Fruit fly (Drosophila melanogaster): ENCODE measurements around the gene L2HGDH.

L2HGDH gene

DNA sequence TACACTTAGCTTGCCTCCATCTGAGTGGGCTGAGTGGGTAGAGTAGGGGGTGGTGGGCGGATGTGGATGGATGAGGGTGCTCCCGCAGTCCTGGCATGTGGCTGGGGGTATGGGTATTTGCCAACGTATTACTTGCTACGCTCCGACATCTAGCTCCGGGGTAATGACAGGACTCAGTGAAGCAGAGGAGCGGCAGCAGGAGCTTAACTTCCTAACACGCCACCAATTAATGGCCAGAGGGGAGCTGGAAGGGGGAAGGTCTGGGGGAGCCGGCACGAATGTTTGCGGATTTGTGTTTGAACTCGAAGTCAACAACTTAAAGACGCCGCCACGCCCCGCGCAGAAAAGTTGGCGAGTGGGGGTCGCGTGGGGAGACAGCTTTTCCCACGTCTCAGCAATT lies 44.0 kb upstream of the L2HGDH start:
- TF ChIP-seq kay (GFP tag; ENCODE audit: borderline replicate concordance) (no peak), Mnt (GFP tag; optimal IDR thresholded peaks at IDR 0.05) (no peak), Hr96 (GFP tag; optimal IDR thresholded peaks at IDR 0.05) (no peak), Clk (GFP tag; optimal IDR thresholded peaks at IDR 0.05) (no peak), Crg-1 (GFP tag; optimal IDR thresholded peaks at IDR 0.05) (no peak), CG7045 (GFP tag; optimal IDR thresholded peaks at IDR 0.05) (no peak), CG11617 (GFP tag; optimal IDR thresholded peaks at IDR 0.05) (no peak), cic (GFP tag; optimal IDR thresholded peaks at IDR 0.05) (no peak), pad (GFP tag; optimal IDR thresholded peaks at IDR 0.05) (no peak), bab1 (GFP tag; optimal IDR thresholded peaks at IDR 0.05) (no peak), cnc (optimal IDR thresholded peaks at IDR 0.05) (no peak), CG12768 (GFP tag; optimal IDR thresholded peaks at IDR 0.05) (no peak), CG1620 (GFP tag; optimal IDR thresholded peaks at IDR 0.05) (no peak), tj (GFP tag; optimal IDR thresholded peaks at IDR 0.05) (no peak), CG33017 (tag; optimal IDR thresholded peaks at IDR 0.05) (no peak), CG7101 (tag; optimal IDR thresholded peaks at IDR 0.05) (no peak), toe (GFP tag; optimal IDR thresholded peaks at IDR 0.05) (no peak), ovo (GFP tag; optimal IDR thresholded peaks at IDR 0.05) (no peak), CG14711 (tag; optimal IDR thresholded peaks at IDR 0.05) (no peak)

DNA sequence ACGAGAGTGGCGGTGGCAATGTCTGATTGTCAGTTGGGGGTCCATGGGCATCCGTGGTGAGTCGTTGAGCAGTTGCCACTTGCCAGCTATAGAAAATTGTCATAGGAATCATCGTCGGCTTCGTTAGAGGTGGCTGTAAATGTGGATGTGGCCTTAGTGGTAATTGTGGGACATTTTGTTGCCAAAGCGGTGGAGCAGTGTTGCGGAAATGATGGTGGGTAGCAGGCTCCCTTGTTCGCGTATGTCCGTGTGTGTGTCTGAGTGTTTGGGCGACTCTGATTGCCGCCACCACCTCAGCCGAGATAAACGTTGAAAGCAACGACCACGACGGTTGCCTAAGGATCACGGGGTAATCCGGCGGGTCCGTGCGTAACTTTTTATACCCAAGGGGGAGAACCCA lies 42.8 kb upstream of the L2HGDH start:
- TF ChIP-seq bab1 (GFP tag; optimal IDR thresholded peaks at IDR 0.05), result no peak
- TF ChIP-seq CG7045 (GFP tag; optimal IDR thresholded peaks at IDR 0.05), result no peak
- TF ChIP-seq Hr96 (GFP tag; optimal IDR thresholded peaks at IDR 0.05), result no peak
- no peak for TF ChIP-seq CG5204 (GFP tag; optimal IDR thresholded peaks at IDR 0.05)
- TF ChIP-seq CG1620 (GFP tag; optimal IDR thresholded peaks at IDR 0.05), result no peak
- TF ChIP-seq kay (GFP tag; ENCODE audit: borderline replicate concordance), result no peak
- TF ChIP-seq CG7101 (tag; optimal IDR thresholded peaks at IDR 0.05), result no peak
- no peak for TF ChIP-seq tj (GFP tag; optimal IDR thresholded peaks at IDR 0.05)
- no peak for TF ChIP-seq cic (GFP tag; optimal IDR thresholded peaks at IDR 0.05)
- no peak for TF ChIP-seq ovo (GFP tag; optimal IDR thresholded peaks at IDR 0.05)
- no peak for TF ChIP-seq pad (GFP tag; optimal IDR thresholded peaks at IDR 0.05)
- no peak for TF ChIP-seq CG12768 (GFP tag; optimal IDR thresholded peaks at IDR 0.05)
- no peak for TF ChIP-seq CG33017 (tag; optimal IDR thresholded peaks at IDR 0.05)
- no peak for TF ChIP-seq Crg-1 (GFP tag; optimal IDR thresholded peaks at IDR 0.05)
- TF ChIP-seq CG11617 (GFP tag; optimal IDR thresholded peaks at IDR 0.05), result no peak
- TF ChIP-seq Clk (GFP tag; optimal IDR thresholded peaks at IDR 0.05), result no peak
- TF ChIP-seq Mnt (GFP tag; optimal IDR thresholded peaks at IDR 0.05), result no peak
- no peak for TF ChIP-seq CG14711 (tag; optimal IDR thresholded peaks at IDR 0.05)

DNA sequence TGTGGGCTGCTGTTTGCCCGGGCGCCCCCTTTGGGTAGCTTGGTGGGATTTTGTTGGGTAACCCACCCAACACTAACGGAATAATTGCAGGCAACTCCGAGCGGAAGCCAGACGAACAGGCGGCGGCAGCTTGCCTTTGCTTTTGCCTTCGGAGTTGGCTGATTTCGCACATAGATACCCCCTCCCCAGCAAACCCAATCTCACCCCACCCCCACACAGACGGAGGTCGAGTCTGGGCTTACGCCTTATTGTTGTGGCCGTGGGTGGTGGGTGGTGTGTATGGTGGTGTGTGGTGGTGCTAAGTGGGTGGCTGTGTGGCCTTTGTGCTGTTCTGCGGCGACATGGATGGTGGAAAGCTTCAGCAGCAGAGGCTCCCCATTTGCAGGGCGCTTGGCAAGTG lies 41.4 kb upstream of the L2HGDH start:
- TF ChIP-seq CG7045 (GFP tag; optimal IDR thresholded peaks at IDR 0.05) (no peak), CG5204 (GFP tag; optimal IDR thresholded peaks at IDR 0.05) (no peak), pad (GFP tag; optimal IDR thresholded peaks at IDR 0.05) (no peak), CG14711 (tag; optimal IDR thresholded peaks at IDR 0.05) (no peak), kay (GFP tag; ENCODE audit: borderline replicate concordance) (no peak), Mnt (GFP tag; optimal IDR thresholded peaks at IDR 0.05) (no peak), bab1 (GFP tag; optimal IDR thresholded peaks at IDR 0.05) (no peak)

DNA sequence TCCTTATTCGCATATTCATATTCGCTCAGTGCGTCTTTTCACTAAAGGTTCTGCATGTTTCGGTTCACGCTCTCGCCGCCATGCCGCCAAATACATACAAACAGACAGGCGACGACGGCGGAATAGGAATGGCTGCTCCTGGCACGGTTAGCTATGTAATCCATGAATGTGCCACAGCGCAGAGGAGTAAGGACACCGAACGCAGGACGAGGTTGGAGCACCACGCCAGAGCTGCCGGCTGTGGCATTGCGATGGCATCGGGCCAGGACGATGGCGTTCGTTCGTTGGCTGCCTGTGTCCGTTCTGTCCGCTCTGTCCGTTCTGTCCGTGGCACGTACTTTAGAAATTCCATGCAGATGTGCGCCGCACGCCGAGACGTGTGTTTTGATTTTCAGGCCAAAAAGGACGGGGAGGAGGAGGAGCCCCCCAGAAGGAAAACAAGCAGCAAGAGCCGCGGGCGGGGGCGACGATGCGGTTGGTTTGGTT lies 40.7 kb upstream of the L2HGDH start:
- TF ChIP-seq ovo (GFP tag; optimal IDR thresholded peaks at IDR 0.05) (no peak), kay (GFP tag; ENCODE audit: borderline replicate concordance) (no peak), toe (GFP tag; optimal IDR thresholded peaks at IDR 0.05) (no peak), bab1 (GFP tag; optimal IDR thresholded peaks at IDR 0.05) (no peak), CG33017 (tag; optimal IDR thresholded peaks at IDR 0.05) (no peak), CG12768 (GFP tag; optimal IDR thresholded peaks at IDR 0.05) (no peak), CG14711 (tag; optimal IDR thresholded peaks at IDR 0.05) (no peak), Mnt (GFP tag; optimal IDR thresholded peaks at IDR 0.05) (no peak), CG1620 (GFP tag; optimal IDR thresholded peaks at IDR 0.05) (no peak)

DNA sequence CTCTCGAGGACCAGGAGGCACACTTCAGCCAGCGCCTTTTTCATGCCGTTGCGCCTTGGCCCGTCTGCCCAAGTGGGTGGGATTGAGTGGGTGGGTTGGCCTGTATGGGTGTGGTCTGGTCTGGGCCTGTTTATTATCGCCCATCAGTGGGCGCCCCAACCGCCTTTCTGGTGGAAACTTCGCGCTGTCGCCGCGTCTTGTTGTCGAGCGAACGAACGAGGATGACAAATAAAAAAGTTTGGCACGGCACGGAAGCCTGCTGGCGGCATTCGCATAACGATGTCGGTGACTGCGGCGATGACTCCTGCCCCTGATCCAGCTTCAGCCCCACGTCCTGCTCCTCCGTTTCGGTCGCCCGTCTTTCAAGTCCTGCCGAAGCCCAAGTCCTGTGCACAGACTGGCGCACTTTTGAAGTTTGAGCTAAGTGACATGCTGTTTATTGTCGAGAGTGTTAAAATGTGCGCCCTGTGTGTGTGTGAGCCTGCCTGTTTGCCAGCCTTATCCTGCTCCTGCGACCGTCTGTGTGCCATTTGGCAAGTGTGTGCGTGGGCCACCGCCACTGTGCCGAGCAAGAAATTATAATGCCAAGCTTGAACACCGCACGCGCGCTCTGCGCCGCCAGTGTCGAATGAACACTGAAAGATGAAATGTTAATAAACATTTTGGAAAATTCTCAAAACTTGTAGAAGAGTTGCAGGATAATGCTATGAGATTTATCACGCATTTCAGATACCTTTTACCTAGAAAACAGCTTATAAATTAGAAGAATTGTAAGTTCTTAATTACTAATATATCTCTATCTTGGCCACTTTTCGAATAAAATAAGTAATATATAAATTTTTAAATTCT lies 40.0 kb upstream of the L2HGDH start:
- no peak for TF ChIP-seq Crg-1 (GFP tag; optimal IDR thresholded peaks at IDR 0.05)
- TF ChIP-seq pad (GFP tag; optimal IDR thresholded peaks at IDR 0.05), result no peak
- no peak for TF ChIP-seq Hr96 (GFP tag; optimal IDR thresholded peaks at IDR 0.05)
- TF ChIP-seq kay (GFP tag; ENCODE audit: borderline replicate concordance), result no peak
- no peak for TF ChIP-seq Mnt (GFP tag; optimal IDR thresholded peaks at IDR 0.05)
- no peak for TF ChIP-seq bab1 (GFP tag; optimal IDR thresholded peaks at IDR 0.05)
- peak; percentile 28 for TF ChIP-seq CG7101 (tag; optimal IDR thresholded peaks at IDR 0.05)
- no peak for TF ChIP-seq cnc (optimal IDR thresholded peaks at IDR 0.05)
- TF ChIP-seq CG14711 (tag; optimal IDR thresholded peaks at IDR 0.05), result no peak
- no peak for TF ChIP-seq ovo (GFP tag; optimal IDR thresholded peaks at IDR 0.05)
- no peak for TF ChIP-seq CG1620 (GFP tag; optimal IDR thresholded peaks at IDR 0.05)
- peak; percentile 41 for TF ChIP-seq toe (GFP tag; optimal IDR thresholded peaks at IDR 0.05)
- no peak for TF ChIP-seq tj (GFP tag; optimal IDR thresholded peaks at IDR 0.05)
- TF ChIP-seq CG11617 (GFP tag; optimal IDR thresholded peaks at IDR 0.05), result peak; percentile 30
- peak; percentile 64 for TF ChIP-seq CG7045 (GFP tag; optimal IDR thresholded peaks at IDR 0.05)
- peak; percentile 56 for TF ChIP-seq CG33017 (tag; optimal IDR thresholded peaks at IDR 0.05)
- peak; percentile 67 for TF ChIP-seq CG5204 (GFP tag; optimal IDR thresholded peaks at IDR 0.05)
- TF ChIP-seq Clk (GFP tag; optimal IDR thresholded peaks at IDR 0.05), result peak; percentile 36
- TF ChIP-seq CG12768 (GFP tag; optimal IDR thresholded peaks at IDR 0.05), result peak; percentile 68
- TF ChIP-seq cic (GFP tag; optimal IDR thresholded peaks at IDR 0.05), result no peak
